Fruit fly (Drosophila melanogaster) whole organism, embryonic: Measurements from ENCODE around the gene nanos.

Source experiments
- Atf3 ChIP-seq: fragments of 200-800 bp; sonication (Bioruptor generic); optimal IDR thresholded peaks from 3 replicates; lab custom pipeline; 2016; ENCODE audit warnings: missing biosample characterization, missing genetic modification characterization
- BtbVII ChIP-seq: fragments of 200-800 bp; sonication (Bioruptor generic); optimal IDR thresholded peaks from 3 replicates; lab custom pipeline; 2017; ENCODE audit warnings: missing biosample characterization, mild to moderate bottlenecking, missing genetic modification characterization
- CG10321 ChIP-seq: fragments of 200-800 bp; sonication (Bioruptor generic); IDR thresholded peaks from 2 replicates; pipeline ENCODE4 v1.3.6; 2022; ENCODE audit warnings: missing biosample characterization, missing genetic modification characterization
- CG10366 ChIP-seq: fragments of 200-800 bp; sonication (Bioruptor generic); IDR thresholded peaks from 2 replicates; pipeline ENCODE4 v1.3.6; 2022; ENCODE audit warnings: missing biosample characterization, missing genetic modification characterization
- CG11560 ChIP-seq: fragments of 200-800 bp; sonication (Bioruptor generic); IDR thresholded peaks from 3 replicates; pipeline ENCODE4 v1.3.6; 2022; ENCODE audit warnings: missing biosample characterization, missing genetic modification characterization
- CG12071 ChIP-seq: fragments of 200-800 bp; sonication (Bioruptor generic); optimal IDR thresholded peaks from 3 replicates; lab custom pipeline; 2018; ENCODE audit warnings: missing biosample characterization, mild to moderate bottlenecking, missing genetic modification characterization
- CG12942 ChIP-seq: fragments of 200-800 bp; sonication (Bioruptor generic); optimal IDR thresholded peaks from 3 replicates; lab custom pipeline; 2016; ENCODE audit warnings: missing biosample characterization, missing genetic modification characterization
- CG15479 ChIP-seq: fragments of 200-800 bp; sonication (Bioruptor generic); optimal IDR thresholded peaks from 3 replicates; lab custom pipeline; 2019; ENCODE audit warnings: missing biosample characterization, mild to moderate bottlenecking, missing genetic modification characterization, moderate library complexity
- CG15696 ChIP-seq: fragments of 200-800 bp; sonication (Bioruptor generic); optimal IDR thresholded peaks from 2 replicates; lab custom pipeline; 2019; ENCODE audit warnings: missing biosample characterization, mild to moderate bottlenecking, missing genetic modification characterization, moderate library complexity
- CG17912 ChIP-seq: fragments of 200-800 bp; sonication (Bioruptor generic); optimal IDR thresholded peaks from 2 replicates; lab custom pipeline; 2018; ENCODE audit warnings: missing biosample characterization, mild to moderate bottlenecking, missing genetic modification characterization
- CG18011 ChIP-seq: fragments of 200-800 bp; sonication (Bioruptor generic); optimal IDR thresholded peaks from 2 replicates; lab custom pipeline; 2017; ENCODE audit warnings: missing biosample characterization, missing genetic modification characterization, mild to moderate bottlenecking, moderate library complexity, missing genotype
- CG18262 ChIP-seq: fragments of 200-800 bp; optimal IDR thresholded peaks from 3 replicates; lab custom pipeline; 2019; ENCODE audit warnings: missing biosample characterization, mild to moderate bottlenecking, missing genetic modification characterization, moderate library complexity
- CG2678 ChIP-seq: fragments of 200-800 bp; sonication (Bioruptor generic); optimal IDR thresholded peaks from 3 replicates; lab custom pipeline; 2019; ENCODE audit warnings: missing biosample characterization, mild to moderate bottlenecking, missing genetic modification characterization, moderate library complexity
- CG2889 ChIP-seq: fragments of 200-800 bp; sonication (Bioruptor generic); IDR thresholded peaks from 3 replicates; pipeline ENCODE4 v1.3.6; 2022; ENCODE audit warnings: missing biosample characterization, missing genetic modification characterization
- CG31365 ChIP-seq: fragments of 200-800 bp; sonication (Bioruptor generic); optimal IDR thresholded peaks from 2 replicates; lab custom pipeline; 2018; ENCODE audit warnings: missing biosample characterization, mild to moderate bottlenecking, missing genetic modification characterization
- CG3407 ChIP-seq: fragments of 200-800 bp; sonication (Bioruptor generic); optimal IDR thresholded peaks from 2 replicates; lab custom pipeline; 2018; ENCODE audit warnings: missing biosample characterization, mild to moderate bottlenecking, missing genetic modification characterization
- CG4282 ChIP-seq: fragments of 200-800 bp; sonication (Bioruptor generic); optimal IDR thresholded peaks from 2 replicates; lab custom pipeline; 2016; ENCODE audit warnings: missing biosample characterization, missing genetic modification characterization
- CG4404 ChIP-seq: fragments of 200-800 bp; sonication (Bioruptor generic); IDR thresholded peaks from 2 replicates; pipeline ENCODE4 v1.3.6; 2022; ENCODE audit warnings: missing biosample characterization, missing genetic modification characterization
- CG4424 ChIP-seq: fragments of 200-800 bp; sonication (Bioruptor generic); optimal IDR thresholded peaks from 3 replicates; lab custom pipeline; 2016; ENCODE audit warnings: missing biosample characterization, missing genetic modification characterization
- CG4820 ChIP-seq: fragments of 200-800 bp; sonication (Bioruptor generic); optimal IDR thresholded peaks from 3 replicates; lab custom pipeline; 2016; ENCODE audit warnings: missing biosample characterization, missing genetic modification characterization
- CG7357 ChIP-seq: fragments of 200-800 bp; sonication (Bioruptor generic); IDR thresholded peaks from 3 replicates; pipeline ENCODE4 v1.3.6; 2022; ENCODE audit warnings: missing biosample characterization, missing genetic modification characterization
- CG7928 ChIP-seq: fragments of 200-800 bp; sonication (Bioruptor generic); optimal IDR thresholded peaks from 2 replicates; lab custom pipeline; 2017; ENCODE audit warnings: missing biosample characterization, mild to moderate bottlenecking, missing genetic modification characterization
- CoRest ChIP-seq: fragments of 200-800 bp; sonication (Bioruptor generic); optimal IDR thresholded peaks from 3 replicates; lab custom pipeline; 2018; ENCODE audit warnings: missing biosample characterization, mild to moderate bottlenecking, missing genetic modification characterization, moderate library complexity
- D ChIP-seq, 2 experiments: fragments of 200-800 bp in 1 of 2; fragments of >200 bp in 1 of 2; sonication (Bioruptor generic) in 1 of 2; optimal IDR thresholded peaks; 2 replicates in 1 of 2; 3 replicates in 1 of 2; lab custom pipeline; 2017; ENCODE audit warnings: mild to moderate bottlenecking in 1 of 2, missing biosample characterization in 1 of 2, missing genetic modification characterization in 1 of 2, missing genetic modification reagents in 1 of 2
- Doc2 ChIP-seq: fragments of 200-800 bp; sonication (Bioruptor generic); IDR thresholded peaks from 2 replicates; pipeline ENCODE4 v1.3.6; 2022; ENCODE audit warnings: missing biosample characterization, missing genetic modification characterization
- Dp ChIP-seq: fragments of 200-800 bp; sonication (Bioruptor generic); optimal IDR thresholded peaks from 2 replicates; lab custom pipeline; 2018; ENCODE audit warnings: missing biosample characterization, mild to moderate bottlenecking, missing genetic modification characterization, moderate library complexity
- Elba2 ChIP-seq: fragments of 200-800 bp; sonication (Bioruptor generic); optimal IDR thresholded peaks from 3 replicates; lab custom pipeline; 2016; ENCODE audit warnings: missing biosample characterization, missing genetic modification characterization
- Hmr ChIP-seq: fragments of 200-800 bp; sonication (Bioruptor generic); optimal IDR thresholded peaks from 3 replicates; lab custom pipeline; 2017; ENCODE audit warnings: mild to moderate bottlenecking, missing biosample characterization, missing genetic modification reagents, missing genetic modification characterization
- Hsf ChIP-seq: fragments of 200-800 bp; sonication (Bioruptor generic); optimal IDR thresholded peaks from 3 replicates; lab custom pipeline; 2016; ENCODE audit warnings: missing biosample characterization, missing genetic modification characterization
- Med ChIP-seq: fragments of 200-800 bp; sonication (Bioruptor generic); peaks from one replicate; lab custom pipeline; 2016; ENCODE audit warnings: missing biosample characterization, missing genetic modification characterization, mild to moderate bottlenecking, inconsistent platforms, moderate library complexity
- NC2α ChIP-seq: fragments of 200-800 bp; sonication (Bioruptor generic); optimal IDR thresholded peaks from 2 replicates; lab custom pipeline; 2016; ENCODE audit warnings: missing biosample characterization, missing genetic modification characterization
- ash1 ChIP-seq: fragments of 200-800 bp; sonication (Bioruptor generic); optimal IDR thresholded peaks from 2 replicates; lab custom pipeline; 2018; ENCODE audit warnings: missing biosample characterization, mild to moderate bottlenecking, missing genetic modification characterization
- chinmo ChIP-seq: fragments of 200-800 bp; sonication (Bioruptor generic); IDR thresholded peaks from 4 replicates; pipeline ENCODE4 v1.3.6; 2022; ENCODE audit warnings: missing biosample characterization, missing genetic modification characterization; ENCODE audit not compliant: partially characterized antibody
- dimm ChIP-seq: fragments of 200-800 bp; sonication (Bioruptor generic); IDR thresholded peaks from 2 replicates; pipeline ENCODE4 v1.3.6; 2022; ENCODE audit warnings: missing biosample characterization, missing genetic modification characterization
- dpn ChIP-seq, 2 experiments: fragments of 200-800 bp; sonication (Bioruptor generic); optimal IDR thresholded peaks; 3 replicates each; lab custom pipeline; 2016; ENCODE audit warnings: missing biosample characterization in 2 of 2, missing genetic modification characterization in 2 of 2
- ftz-f1 ChIP-seq: fragments of 200-800 bp; sonication (Bioruptor generic); optimal IDR thresholded peaks from 2 replicates; lab custom pipeline; 2016; ENCODE audit warnings: missing biosample characterization, missing genetic modification characterization
- gce ChIP-seq: fragments of 200-800 bp; sonication (Bioruptor generic); IDR thresholded peaks from 3 replicates; pipeline ENCODE4 v1.3.6; 2022; ENCODE audit warnings: missing biosample characterization, missing genetic modification characterization
- jigr1 ChIP-seq: fragments of 200-800 bp; sonication (Bioruptor generic); IDR thresholded peaks from 3 replicates; pipeline ENCODE4 v1.3.6; 2022; ENCODE audit warnings: missing biosample characterization, missing genetic modification characterization
- ken ChIP-seq: fragments of 200-800 bp; sonication (Bioruptor generic); IDR thresholded peaks from 3 replicates; pipeline ENCODE4 v1.3.6; 2022; ENCODE audit warnings: missing biosample characterization, missing genetic modification characterization
- lab ChIP-seq: fragments of 200-800 bp; sonication (Bioruptor generic); optimal IDR thresholded peaks from 3 replicates; lab custom pipeline; 2017; ENCODE audit warnings: missing biosample characterization, missing genetic modification characterization, mild to moderate bottlenecking, moderate library complexity, missing genetic modification reagents
- mld ChIP-seq: fragments of 200-800 bp; sonication (Bioruptor generic); IDR thresholded peaks from 3 replicates; pipeline ENCODE4 v1.3.6; 2022; ENCODE audit warnings: missing biosample characterization, missing genetic modification characterization; ENCODE audit not compliant: partially characterized antibody
- pb ChIP-seq: fragments of 200-800 bp; sonication (Bioruptor generic); optimal IDR thresholded peaks from 3 replicates; lab custom pipeline; 2016; ENCODE audit warnings: missing biosample characterization, missing genetic modification characterization
- sima ChIP-seq: fragments of 200-800 bp; sonication (Bioruptor generic); optimal IDR thresholded peaks from 2 replicates; lab custom pipeline; 2016; ENCODE audit warnings: missing biosample characterization, missing genetic modification characterization
- slbo ChIP-seq: fragments of 200-800 bp; sonication (Bioruptor generic); IDR thresholded peaks from 2 replicates; pipeline ENCODE4 v1.3.6; 2022; ENCODE audit warnings: missing biosample characterization, missing genetic modification characterization
- sna ChIP-seq: fragments of 200-800 bp; sonication (Bioruptor generic); IDR thresholded peaks from 2 replicates; pipeline ENCODE4 v1.3.6; 2022; ENCODE audit warnings: missing biosample characterization, missing genetic modification characterization; ENCODE audit not compliant: partially characterized antibody
- ssp ChIP-seq: fragments of 200-800 bp; sonication (Bioruptor generic); IDR thresholded peaks from 2 replicates; pipeline ENCODE4 v1.3.6; 2022; ENCODE audit warnings: missing biosample characterization, missing genetic modification characterization
- sug ChIP-seq: fragments of 200-800 bp; optimal IDR thresholded peaks from 2 replicates; lab custom pipeline; 2019; ENCODE audit warnings: missing biosample characterization, mild to moderate bottlenecking, missing genetic modification characterization, moderate library complexity

The nanos gene

dm6 chr3R:19147511-19148239, 9.4 kb upstream of the nanos start, which contains the start of gene Ppcs (continued):
- TF ChIP-seq CG18011 = peak; percentile 19
- peak; percentile 35 to 76 for TF ChIP-seq dpn (GFP tag; optimal IDR thresholded peaks at IDR 0.05; lab: Kevin White, UChicago)
- 0 out of 3 replicates have a peak, but pooled peaks have one; percentile 50 for TF ChIP-seq mld (GFP tag; lab: Robert Waterston, UW)
- TF ChIP-seq CG4820 (GFP tag; lab: Kevin White, UChicago) = peak; percentile 32
- no peak for TF ChIP-seq CG15479 (GFP tag; lab: Kevin White, UChicago)
- TF ChIP-seq CG18262 (tag; lab: Kevin White, UChicago) = peak; percentile 48
- peak; percentile 74 for TF ChIP-seq Hsf (GFP tag; lab: Kevin White, UChicago)
- no peak for TF ChIP-seq gce (GFP tag; lab: Robert Waterston, UW)
- peak; percentile 46 for TF ChIP-seq Atf3
- 0 out of 2 replicates have a peak, but pooled peaks have one; percentile 17 for TF ChIP-seq ssp (GFP tag; lab: Robert Waterston, UW)
- TF ChIP-seq CG11560 (tag; lab: Robert Waterston, UW) = no peak; the same call in 2 of the 3 replicates
- TF ChIP-seq CG31365 (tag; lab: Kevin White, UChicago) = peak; percentile 12
- TF ChIP-seq sima (GFP tag; lab: Kevin White, UChicago) = no peak
- TF ChIP-seq Elba2 (GFP tag; lab: Kevin White, UChicago) = no peak
- TF ChIP-seq Hmr (GFP tag; lab: Kevin White, UChicago) = peak; percentile 77
- TF ChIP-seq ken (GFP tag; lab: Robert Waterston, UW) = no peak
- no peak for TF ChIP-seq CG2889
- no peak for TF ChIP-seq jigr1 (GFP tag; lab: Robert Waterston, UW)
- peak; percentile 19 for TF ChIP-seq CG12071 (GFP tag; lab: Kevin White, UChicago)
- TF ChIP-seq CG4282 (GFP tag; lab: Kevin White, UChicago) = peak; percentile 24
- no peak for TF ChIP-seq dimm (GFP tag; lab: Robert Waterston, UW)
- TF ChIP-seq BtbVII (GFP tag; lab: Kevin White, UChicago) = peak; percentile 56
- peak; percentile 17 for TF ChIP-seq CG15696
- TF ChIP-seq CG10321 = no peak
- TF ChIP-seq CG4404 (GFP tag; lab: Robert Waterston, UW) = no peak; the same call in 1 of the 2 replicates
- TF ChIP-seq CG12942 (GFP tag; lab: Kevin White, UChicago) = peak; percentile 49
- TF ChIP-seq ash1 (GFP tag; lab: Kevin White, UChicago) = no peak
- peak; percentile 25 for TF ChIP-seq NC2α (GFP tag; lab: Kevin White, UChicago)
- peak; percentile 97; the same call in 3 of the 4 replicates for TF ChIP-seq chinmo
- TF ChIP-seq sug = peak; percentile 75

dm6 chr3R:19150856-19151651, 6.0 kb upstream of the nanos start:
- TF ChIP-seq Dp = no peak
- no peak for TF ChIP-seq CoRest
- TF ChIP-seq slbo (GFP tag; lab: Robert Waterston, UW) = 0 out of 2 replicates have a peak, but pooled peaks have one; percentile 12
- TF ChIP-seq CG4404 (GFP tag; lab: Robert Waterston, UW) = no peak
- TF ChIP-seq ssp (GFP tag; lab: Robert Waterston, UW) = no peak
- no peak for TF ChIP-seq CG10366 (GFP tag; lab: Robert Waterston, UW)
- no peak for TF ChIP-seq CG7928
- no peak for TF ChIP-seq CG4424 (GFP tag; lab: Kevin White, UChicago)
- TF ChIP-seq sna (GFP tag; lab: Robert Waterston, UW) = no peak
- no peak for TF ChIP-seq D (optimal IDR thresholded peaks at IDR 0.05; lab: Kevin White, UChicago)
- TF ChIP-seq D (GFP tag; optimal IDR thresholded peaks at IDR 0.05; lab: Kevin White, UChicago) = no peak
- TF ChIP-seq lab (GFP tag; lab: Kevin White, UChicago) = no peak
- no peak for TF ChIP-seq pb (GFP tag; lab: Kevin White, UChicago)
- TF ChIP-seq Med (GFP tag; lab: Kevin White, UChicago) = peak; percentile 50
- TF ChIP-seq CG7357 (GFP tag; lab: Robert Waterston, UW) = no peak
- TF ChIP-seq ftz-f1 (GFP tag; lab: Kevin White, UChicago) = no peak
- TF ChIP-seq CG17912 (GFP tag; lab: Kevin White, UChicago) = no peak
- no peak for TF ChIP-seq CG3407 (GFP tag; lab: Kevin White, UChicago)
- TF ChIP-seq CG2678 (tag; lab: Kevin White, UChicago) = no peak
- no peak for TF ChIP-seq Doc2 (GFP tag; lab: Robert Waterston, UW)
